Fruit fly (Drosophila melanogaster): ENCODE results near the gene Or33a.

- TF ChIP-seq tj (GFP tag; optimal IDR thresholded peaks at IDR 0.05) (no peak), CG14711 (tag; optimal IDR thresholded peaks at IDR 0.05) (no peak), CG7101 (tag; optimal IDR thresholded peaks at IDR 0.05) (no peak), CG1620 (GFP tag; optimal IDR thresholded peaks at IDR 0.05) (no peak), toe (GFP tag; optimal IDR thresholded peaks at IDR 0.05) (no peak), cic (GFP tag; optimal IDR thresholded peaks at IDR 0.05) (no peak), ovo (GFP tag; optimal IDR thresholded peaks at IDR 0.05) (no peak), CG5204 (GFP tag; optimal IDR thresholded peaks at IDR 0.05) (no peak), Clk (GFP tag; optimal IDR thresholded peaks at IDR 0.05) (no peak), kay (GFP tag; ENCODE audit: borderline replicate concordance) (no peak), cnc (optimal IDR thresholded peaks at IDR 0.05) (no peak)
Observed at dm6 chr2L:11942826-11943225, 8.5 kb downstream of the Or33a start.

All from whole organism, adult.